Worm (Caenorhabditis elegans) whole organism, L3 larva: ENCODE data around the gene gphr-1.
A peak's percentile ranks its signal among the peaks of the same experiment; 100 is the strongest.

ENCODE experiments used
- R02D3.7 ChIP-seq: fragments of 150-350 bp; optimal IDR thresholded peaks from 2 replicates; lab custom pipeline; 2014; ENCODE audit warnings: missing biosample characterization, missing genetic modification characterization
- ZK546.5 ChIP-seq: sonication (generic microtip); optimal IDR thresholded peaks from 2 replicates; lab custom pipeline; 2017; ENCODE audit warnings: missing biosample characterization, missing genetic modification characterization
- aly-2 ChIP-seq: fragments of 150-350 bp; optimal IDR thresholded peaks from 2 replicates; lab custom pipeline; 2014; ENCODE audit warnings: missing biosample characterization, missing genetic modification characterization
- ama-1 ChIP-seq: fragments of 150-350 bp; optimal IDR thresholded peaks from 2 replicates; lab custom pipeline; 2018
- ceh-16 ChIP-seq: sonication (generic microtip); optimal IDR thresholded peaks from 2 replicates; lab custom pipeline; 2017; ENCODE audit warnings: missing biosample characterization, missing genetic modification characterization
- ceh-28 ChIP-seq: fragments of 150-350 bp; optimal IDR thresholded peaks from 2 replicates; lab custom pipeline; 2014; ENCODE audit warnings: missing biosample characterization, missing genetic modification reagents, missing genetic modification characterization
- ceh-82 ChIP-seq: fragments of 150-350 bp; optimal IDR thresholded peaks from 2 replicates; lab custom pipeline; 2014; ENCODE audit warnings: missing biosample characterization, missing genetic modification characterization
- daf-12 ChIP-seq: fragments of 150-350 bp; optimal IDR thresholded peaks from 2 replicates; lab custom pipeline; 2014; ENCODE audit warnings: missing biosample characterization, missing genetic modification reagents, missing genetic modification characterization
- egl-5 ChIP-seq: fragments of 150-350 bp; optimal IDR thresholded peaks from 2 replicates; lab custom pipeline; 2017; ENCODE audit warnings: missing biosample characterization, missing genetic modification reagents, missing genetic modification characterization, inconsistent platforms
- elt-2 ChIP-seq: sonication (generic microtip); optimal IDR thresholded peaks from 2 replicates; lab custom pipeline; 2016; ENCODE audit warnings: missing genetic modification reagents, mild to moderate bottlenecking, missing genetic modification characterization, missing compliant biosample characterization
- eor-1 ChIP-seq, 2 experiments: fragments of 150-350 bp; optimal IDR thresholded peaks; 2 replicates each; lab custom pipeline; 2014 to 2018; ENCODE audit warnings: missing biosample characterization in 2 of 2, missing genetic modification characterization in 2 of 2
- fkh-10 ChIP-seq: sonication (generic microtip); optimal IDR thresholded peaks from 2 replicates; lab custom pipeline; 2017; ENCODE audit warnings: missing biosample characterization, missing genetic modification reagents, missing genetic modification characterization
- fkh-2 ChIP-seq: fragments of 150-350 bp; optimal IDR thresholded peaks from 2 replicates; lab custom pipeline; 2014; ENCODE audit warnings: missing biosample characterization, missing genetic modification reagents, missing genetic modification characterization
- fos-1 ChIP-seq: fragments of 150-350 bp; optimal IDR thresholded peaks from 2 replicates; lab custom pipeline; 2014; ENCODE audit warnings: missing biosample characterization, missing genetic modification characterization
- jun-1 ChIP-seq: fragments of 150-350 bp; optimal IDR thresholded peaks from 2 replicates; lab custom pipeline; 2014; ENCODE audit warnings: missing biosample characterization, missing genetic modification reagents, missing genetic modification characterization
- lin-39 ChIP-seq: fragments of 150-350 bp; optimal IDR thresholded peaks from 2 replicates; lab custom pipeline; 2018; ENCODE audit warnings: missing biosample characterization, missing genetic modification reagents, missing genetic modification characterization
- lsy-12 ChIP-seq: sonication (generic microtip); optimal IDR thresholded peaks from 2 replicates; lab custom pipeline; 2016; ENCODE audit warnings: mild to moderate bottlenecking, missing genetic modification characterization, missing compliant biosample characterization
- mdl-1 ChIP-seq: fragments of 150-350 bp; optimal IDR thresholded peaks from 2 replicates; lab custom pipeline; 2014; ENCODE audit warnings: missing biosample characterization, missing genetic modification characterization
- nfya-1 ChIP-seq: sonication (generic microtip); optimal IDR thresholded peaks from 2 replicates; lab custom pipeline; 2017; ENCODE audit warnings: missing genetic modification characterization, mild to moderate bottlenecking, missing compliant biosample characterization, antibody characterized with exemption, moderate library complexity; ENCODE audit not compliant: insufficient read depth
- nhr-11 ChIP-seq: fragments of 150-350 bp; optimal IDR thresholded peaks from 2 replicates; lab custom pipeline; 2014; ENCODE audit warnings: missing biosample characterization, missing genetic modification characterization
- nhr-12 ChIP-seq: fragments of 150-350 bp; optimal IDR thresholded peaks from 2 replicates; lab custom pipeline; 2014; ENCODE audit warnings: missing biosample characterization, missing genetic modification characterization
- nhr-23 ChIP-seq: fragments of 150-350 bp; optimal IDR thresholded peaks from 2 replicates; lab custom pipeline; 2014; ENCODE audit warnings: missing biosample characterization, missing genetic modification reagents, missing genetic modification characterization
- nhr-25 ChIP-seq: sonication (generic microtip); optimal IDR thresholded peaks from 2 replicates; lab custom pipeline; 2017; ENCODE audit warnings: missing biosample characterization, missing genetic modification characterization
- nhr-43 ChIP-seq: sonication (generic microtip); optimal IDR thresholded peaks from 2 replicates; lab custom pipeline; 2016; ENCODE audit warnings: mild to moderate bottlenecking, missing genetic modification characterization, missing compliant biosample characterization; ENCODE audit not compliant: poor library complexity, severe bottlenecking
- nhr-76 ChIP-seq: fragments of 150-350 bp; sonication (generic microtip); optimal IDR thresholded peaks from 5 replicates; lab custom pipeline; 2014; ENCODE audit warnings: missing biosample characterization, missing genetic modification characterization
- nhr-77 ChIP-seq: fragments of 150-350 bp; optimal IDR thresholded peaks from 2 replicates; lab custom pipeline; 2014; ENCODE audit warnings: missing biosample characterization, missing genetic modification characterization
- pha-4 ChIP-seq: fragments of 150-350 bp; optimal IDR thresholded peaks from 2 replicates; lab custom pipeline; 2014; ENCODE audit warnings: missing biosample characterization, missing genetic modification reagents, missing genetic modification characterization
- pqm-1 ChIP-seq: fragments of 150-350 bp; optimal IDR thresholded peaks from 2 replicates; lab custom pipeline; 2017; ENCODE audit warnings: missing biosample characterization, missing genetic modification characterization, inconsistent platforms
- sea-2 ChIP-seq: fragments of 150-350 bp; sonication (generic microtip); optimal IDR thresholded peaks from 4 replicates; lab custom pipeline; 2014; ENCODE audit warnings: missing biosample characterization, missing genetic modification reagents, missing genetic modification characterization
- skn-1 ChIP-seq: fragments of 150-350 bp; optimal IDR thresholded peaks from 2 replicates; lab custom pipeline; 2014; ENCODE audit warnings: missing biosample characterization, missing genetic modification characterization
- tbx-2 ChIP-seq: sonication (generic microtip); optimal IDR thresholded peaks from 2 replicates; lab custom pipeline; 2016; ENCODE audit warnings: mild to moderate bottlenecking, missing genetic modification characterization, missing compliant biosample characterization
- unc-39 ChIP-seq: sonication (generic microtip); optimal IDR thresholded peaks from 4 replicates; lab custom pipeline; 2017; ENCODE audit warnings: missing biosample characterization, missing genetic modification characterization
- unc-62 ChIP-seq: fragments of 150-350 bp; sonication (generic microtip); optimal IDR thresholded peaks from 4 replicates; lab custom pipeline; 2014; ENCODE audit warnings: missing biosample characterization, missing genetic modification reagents, missing genetic modification characterization
- ztf-11 ChIP-seq: fragments of 150-350 bp; optimal IDR thresholded peaks from 2 replicates; lab custom pipeline; 2014; ENCODE audit warnings: missing biosample characterization, missing genetic modification characterization

gphr-1 gene

DNA sequence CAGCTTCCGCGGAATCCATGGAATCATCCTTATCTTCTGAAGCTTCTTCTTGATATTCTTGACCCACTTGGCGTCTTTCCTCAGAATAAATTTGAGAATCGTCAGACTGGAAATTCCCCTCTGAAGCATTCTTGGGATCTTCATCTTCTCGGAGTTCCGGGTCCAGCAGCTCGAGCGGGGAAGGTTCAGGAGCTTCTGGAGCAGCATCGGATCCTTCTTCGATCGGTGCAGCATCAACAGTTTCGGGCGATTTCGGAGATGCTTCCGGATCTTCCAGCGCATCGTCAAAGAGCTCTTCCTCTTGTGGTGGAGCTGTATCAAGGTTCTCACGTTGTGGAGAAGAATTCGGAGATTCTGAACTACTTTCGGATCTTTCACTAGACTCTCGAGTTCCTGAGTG, 11.3 kb upstream of the gphr-1 start:
- TF ChIP-seq ama-1 (lab: Kevin White, UChicago) (no peak), R02D3.7 (tag; lab: Kevin White, UChicago) (no peak), ztf-11 (no peak), tbx-2 (tag; lab: Kevin White, UChicago) (no peak), nhr-77 (tag; lab: Kevin White, UChicago) (no peak), aly-2 (tag; lab: Kevin White, UChicago) (no peak), daf-12 (tag; lab: Kevin White, UChicago) (no peak), fkh-10 (no peak), ceh-28 (tag; lab: Kevin White, UChicago) (no peak), nhr-23 (tag; lab: Kevin White, UChicago) (no peak), fos-1 (no peak), ZK546.5 (no peak), fkh-2 (tag; lab: Kevin White, UChicago) (no peak), unc-39 (tag; lab: Kevin White, UChicago) (no peak), mdl-1 (tag; lab: Kevin White, UChicago) (no peak), pha-4 (tag; lab: Kevin White, UChicago) (no peak), egl-5 (tag; lab: Kevin White, UChicago) (no peak)

DNA sequence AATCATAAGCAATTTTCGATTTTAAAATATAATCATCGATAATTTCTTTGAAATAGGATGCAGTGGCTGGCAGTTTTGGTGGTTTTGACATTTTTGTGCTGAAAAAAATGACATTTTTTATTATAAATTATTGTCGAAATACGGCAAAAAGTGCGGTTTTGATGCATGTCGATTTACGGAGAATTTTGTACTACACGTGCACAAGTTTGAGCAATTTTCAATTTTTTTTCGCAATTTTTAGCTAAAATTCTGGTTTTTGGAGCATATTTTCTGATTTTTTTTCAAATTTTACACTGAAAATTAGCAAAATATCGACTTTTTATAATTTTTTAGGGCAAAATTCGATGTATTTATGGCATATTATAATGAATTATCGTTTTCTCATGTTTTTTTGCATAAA, 3.3 kb upstream of the gphr-1 start, which contains the start of gene Y75B8A.13:
Y75B8A.13 (minus strand) TSS at position 101 of the 400 bp plus-strand sequence.
- no peak for TF ChIP-seq nhr-12 (tag; lab: Kevin White, UChicago)

DNA sequence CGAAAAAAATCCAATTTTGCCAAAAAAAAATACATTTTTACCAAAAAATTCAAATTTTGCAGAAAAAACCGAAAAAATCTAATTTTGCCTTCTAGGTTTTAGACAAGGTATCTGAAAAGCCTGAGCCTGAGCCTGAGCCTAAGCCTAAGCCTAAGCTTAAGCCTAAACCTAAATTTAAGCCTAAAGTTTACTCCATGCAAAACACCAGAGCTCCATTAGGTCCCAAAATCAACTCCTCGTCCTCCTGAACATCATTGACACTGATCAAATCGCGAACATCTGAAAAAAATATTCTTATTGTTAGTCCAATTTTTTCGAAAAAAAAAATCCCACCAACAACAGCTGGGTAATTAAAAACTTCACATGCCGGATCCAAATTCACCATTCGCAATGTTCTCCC, 769 bp upstream of the gphr-1 start:
- TF ChIP-seq lin-39 (tag; lab: Kevin White, UChicago), result no peak
- no peak for TF ChIP-seq nhr-76 (tag; lab: Kevin White, UChicago)
- no peak for TF ChIP-seq ceh-16 (tag; lab: Kevin White, UChicago)
- no peak for TF ChIP-seq fkh-2 (tag; lab: Kevin White, UChicago)
- TF ChIP-seq jun-1 (tag; lab: Kevin White, UChicago), result no peak
- TF ChIP-seq unc-62 (GFP tag; lab: Kevin White, UChicago), result no peak
- TF ChIP-seq unc-39 (tag; lab: Kevin White, UChicago), result no peak
- no peak for TF ChIP-seq eor-1 (tag; optimal IDR thresholded peaks at IDR 0.05; lab: Kevin White, UChicago)
- TF ChIP-seq elt-2 (tag; lab: Kevin White, UChicago), result no peak
- no peak for TF ChIP-seq fos-1
- TF ChIP-seq skn-1 (tag; lab: Kevin White, UChicago), result no peak
- no peak for TF ChIP-seq nfya-1
- TF ChIP-seq sea-2, result no peak
- no peak for TF ChIP-seq nhr-25 (tag; lab: Kevin White, UChicago)
- no peak for TF ChIP-seq pqm-1 (tag; lab: Kevin White, UChicago)
- no peak for TF ChIP-seq pha-4 (tag; lab: Kevin White, UChicago)
- no peak for TF ChIP-seq ceh-82 (tag; lab: Kevin White, UChicago)
- no peak for TF ChIP-seq mdl-1 (tag; lab: Kevin White, UChicago)

DNA sequence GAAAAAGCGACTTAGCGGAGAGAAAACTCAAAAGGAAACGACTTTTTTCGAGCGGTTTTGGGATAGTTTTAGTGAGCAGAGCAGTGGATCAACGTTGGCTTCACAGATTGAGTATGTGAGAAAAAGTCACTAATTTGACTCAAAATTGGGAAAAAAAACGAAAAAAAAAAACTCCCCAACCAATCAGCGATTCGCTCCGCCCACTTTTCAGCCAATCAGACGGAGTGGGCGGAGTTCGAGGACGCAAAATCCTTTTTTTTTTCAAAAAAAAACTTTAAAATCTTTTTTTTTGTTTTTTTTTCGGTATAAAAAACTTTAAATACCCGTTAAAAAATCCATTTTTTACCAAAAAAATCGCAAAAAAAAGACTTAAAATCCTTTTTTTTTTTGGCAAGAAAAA, 2.0 kb downstream of the gphr-1 start:
- TF ChIP-seq nfya-1 (peak; percentile 61), ceh-82 (tag; lab: Kevin White, UChicago) (no peak)

DNA sequence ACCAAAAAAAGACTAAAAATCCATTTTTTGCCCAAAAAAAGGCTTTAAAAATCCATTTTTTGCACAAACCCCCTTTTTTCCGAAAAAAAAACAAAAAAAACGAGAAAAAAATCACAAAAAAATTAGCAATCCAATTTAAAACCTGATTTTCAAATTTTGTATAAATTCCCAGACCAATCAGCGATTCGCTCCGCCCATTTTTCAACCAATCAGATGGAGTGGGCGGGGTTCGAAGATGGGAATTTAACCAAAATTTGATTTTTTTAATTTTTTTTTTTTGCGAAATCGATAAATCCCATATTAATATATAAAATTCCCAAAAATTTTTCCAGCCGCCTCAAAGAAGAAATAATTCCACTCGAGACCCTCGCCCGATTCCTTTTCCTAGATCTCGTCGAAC, 2.6 kb downstream of the gphr-1 start:
- TF ChIP-seq lin-39 (tag; lab: Kevin White, UChicago) (no peak), nfya-1 (peak; percentile 63)

DNA sequence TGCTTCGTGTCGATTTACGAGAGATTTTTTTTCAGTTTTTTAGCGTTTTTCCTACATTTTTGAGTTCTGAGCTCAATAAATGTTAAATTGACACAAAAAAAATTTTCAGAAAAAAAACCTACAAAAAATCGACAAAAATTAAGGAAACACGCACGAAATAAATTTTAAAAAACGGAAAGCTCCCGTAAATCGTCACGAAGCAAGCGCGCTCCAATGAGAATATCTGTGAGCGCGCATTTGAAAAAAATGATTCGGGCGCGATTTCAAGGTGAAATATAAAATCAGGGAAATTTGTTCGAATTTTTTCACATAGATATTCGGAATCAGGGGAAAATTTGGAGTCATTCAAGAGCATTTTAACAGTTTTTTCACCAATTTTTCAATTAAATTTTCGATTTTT, 4.4 kb downstream of the gphr-1 start:
- no peak for TF ChIP-seq nhr-43 (tag; lab: Kevin White, UChicago)
- no peak for TF ChIP-seq nhr-11 (tag; lab: Kevin White, UChicago)
- no peak for TF ChIP-seq lsy-12 (tag; lab: Kevin White, UChicago)
- TF ChIP-seq nhr-76 (tag; lab: Kevin White, UChicago), result no peak
- TF ChIP-seq pqm-1 (tag; lab: Kevin White, UChicago), result no peak
